Worm (Caenorhabditis elegans) whole organism, young adult: Measurements from ENCODE around the gene cec-6.
A peak's percentile ranks its signal among the peaks of the same experiment; 100 is the strongest.

Experiments used
- B0019.2 ChIP-seq: fragments of 200-800 bp; sonication (Bioruptor generic); conservative IDR thresholded peaks from 2 replicates; pipeline ENCODE4 v1.3.6; 2022; ENCODE audit warnings: missing genetic modification reagents, missing genetic modification characterization, missing compliant biosample characterization
- B0035.1 ChIP-seq: sonication (generic microtip); optimal IDR thresholded peaks from 2 replicates; lab custom pipeline; 2016; ENCODE audit warnings: missing genetic modification characterization, mild to moderate bottlenecking, missing compliant biosample characterization, missing genotype, missing genetic modification reagents
- B0336.3 ChIP-seq: fragments of 200-800 bp; sonication (Bioruptor generic); IDR thresholded peaks from 2 replicates; pipeline ENCODE4 v1.3.6; 2022; ENCODE audit warnings: missing genetic modification characterization, missing compliant biosample characterization
- C06A6.2 ChIP-seq: fragments of 200-800 bp; sonication (Bioruptor generic); conservative IDR thresholded peaks from 2 replicates; pipeline ENCODE4 v1.3.6; 2022; ENCODE audit warnings: missing genetic modification characterization, missing compliant biosample characterization
- F22D6.2 ChIP-seq: sonication (generic microtip); optimal IDR thresholded peaks from 2 replicates; lab custom pipeline; 2016; ENCODE audit warnings: mild to moderate bottlenecking, missing genetic modification characterization, missing compliant biosample characterization
- F33H1.4 ChIP-seq: fragments of 200-800 bp; sonication (Bioruptor generic); IDR thresholded peaks from 2 replicates; pipeline ENCODE4 v1.3.6; 2022; ENCODE audit warnings: missing genetic modification reagents, missing genetic modification characterization, missing compliant biosample characterization
- F49E8.2 ChIP-seq: sonication (generic microtip); optimal IDR thresholded peaks from 3 replicates; lab custom pipeline; 2017; ENCODE audit warnings: missing genetic modification characterization, mild to moderate bottlenecking, missing compliant biosample characterization, antibody characterized with exemption, moderate library complexity; ENCODE audit not compliant: insufficient read depth
- F55B11.4 ChIP-seq: sonication (generic microtip); optimal IDR thresholded peaks from 2 replicates; lab custom pipeline; 2016; ENCODE audit warnings: missing compliant biosample characterization, missing genetic modification characterization, borderline replicate concordance; ENCODE audit not compliant: insufficient read depth
- F57C9.4 ChIP-seq: sonication (generic microtip); optimal IDR thresholded peaks from 2 replicates; lab custom pipeline; 2017; ENCODE audit warnings: mild to moderate bottlenecking, missing genetic modification characterization, missing compliant biosample characterization
- Y56A3A.18 ChIP-seq: fragments of 200-800 bp; sonication (Bioruptor generic); IDR thresholded peaks from 2 replicates; pipeline ENCODE4 v1.3.6; 2022; ENCODE audit warnings: missing genetic modification reagents, missing genetic modification characterization, missing compliant biosample characterization
- ZK185.1 ChIP-seq: sonication (generic microtip); optimal IDR thresholded peaks from 2 replicates; lab custom pipeline; 2016; ENCODE audit warnings: mild to moderate bottlenecking, missing genetic modification characterization, missing compliant biosample characterization; ENCODE audit not compliant: poor library complexity, severe bottlenecking
- attf-3 ChIP-seq: fragments of 200-800 bp; sonication (Bioruptor generic); conservative IDR thresholded peaks from 2 replicates; pipeline ENCODE4 v1.3.6; 2022; ENCODE audit warnings: missing genetic modification reagents, missing genetic modification characterization, missing compliant biosample characterization
- attf-6 ChIP-seq: fragments of 200-800 bp; sonication (Bioruptor generic); IDR thresholded peaks from 2 replicates; pipeline ENCODE4 v1.3.6; 2022; ENCODE audit warnings: missing genetic modification reagents, missing genetic modification characterization, missing compliant biosample characterization
- bed-2 ChIP-seq: fragments of 200-800 bp; sonication (Bioruptor generic); IDR thresholded peaks from 2 replicates; pipeline ENCODE4 v1.3.6; 2022; ENCODE audit warnings: missing genetic modification reagents, missing genetic modification characterization, missing compliant biosample characterization
- ccch-3 ChIP-seq: fragments of 200-800 bp; sonication (Bioruptor generic); optimal IDR thresholded peaks from 2 replicates; lab custom pipeline; 2018; ENCODE audit warnings: mild to moderate bottlenecking, missing genetic modification characterization, missing compliant biosample characterization
- ceh-100 ChIP-seq: fragments of 200-800 bp; sonication (Bioruptor generic); IDR thresholded peaks from 2 replicates; pipeline ENCODE4 v1.3.6; 2022; ENCODE audit warnings: missing genetic modification reagents, missing genetic modification characterization, missing compliant biosample characterization
- ceh-40 ChIP-seq: fragments of 200-800 bp; sonication (Bioruptor generic); IDR thresholded peaks from 2 replicates; pipeline ENCODE4 v1.3.6; 2022; ENCODE audit warnings: missing genetic modification characterization, missing compliant biosample characterization
- ceh-58 ChIP-seq: fragments of 200-800 bp; sonication (Bioruptor generic); IDR thresholded peaks from 2 replicates; pipeline ENCODE4 v1.3.6; 2022; ENCODE audit warnings: missing genetic modification characterization, missing compliant biosample characterization
- ceh-79 ChIP-seq: sonication (generic microtip); optimal IDR thresholded peaks from 2 replicates; lab custom pipeline; 2017; ENCODE audit warnings: mild to moderate bottlenecking, missing genetic modification characterization, missing compliant biosample characterization
- ceh-91 ChIP-seq: fragments of 200-800 bp; sonication (Bioruptor generic); IDR thresholded peaks from 2 replicates; pipeline ENCODE4 v1.3.6; 2022; ENCODE audit warnings: missing genetic modification reagents, missing genetic modification characterization, missing compliant biosample characterization
- dpl-1 ChIP-seq: fragments of 150-350 bp; optimal IDR thresholded peaks from 2 replicates; lab custom pipeline; 2014; ENCODE audit warnings: missing biosample characterization, missing genetic modification reagents, missing genetic modification characterization
- efl-1 ChIP-seq: fragments of 150-350 bp; optimal IDR thresholded peaks from 2 replicates; lab custom pipeline; 2014; ENCODE audit warnings: missing biosample characterization, missing genetic modification reagents, missing genetic modification characterization
- egrh-3 ChIP-seq: fragments of 200-800 bp; sonication (Bioruptor generic); IDR thresholded peaks from 2 replicates; pipeline ENCODE4 v1.3.6; 2022; ENCODE audit warnings: missing genetic modification reagents, missing genetic modification characterization, missing compliant biosample characterization
- fkh-3 ChIP-seq: sonication (generic microtip); optimal IDR thresholded peaks from 2 replicates; lab custom pipeline; 2016; ENCODE audit warnings: mild to moderate bottlenecking, missing genetic modification characterization, missing compliant biosample characterization
- gei-17 ChIP-seq: fragments of 200-800 bp; sonication (Bioruptor generic); optimal IDR thresholded peaks from 2 replicates; lab custom pipeline; 2018; ENCODE audit warnings: mild to moderate bottlenecking, missing genetic modification characterization, missing compliant biosample characterization
- hmg-20 ChIP-seq: fragments of 200-800 bp; sonication (Bioruptor generic); IDR thresholded peaks from 2 replicates; pipeline ENCODE4 v1.3.6; 2022; ENCODE audit warnings: missing genetic modification reagents, missing genetic modification characterization, missing compliant biosample characterization
- lin-40 ChIP-seq: sonication (generic microtip); optimal IDR thresholded peaks from 2 replicates; lab custom pipeline; 2016; ENCODE audit warnings: missing genetic modification characterization, mild to moderate bottlenecking, missing compliant biosample characterization, missing genotype, missing genetic modification reagents
- lin-54 ChIP-seq: fragments of 200-800 bp; sonication (Bioruptor generic); optimal IDR thresholded peaks from 2 replicates; lab custom pipeline; 2018; ENCODE audit warnings: mild to moderate bottlenecking, missing genetic modification characterization, missing compliant biosample characterization
- lir-1 ChIP-seq: fragments of 200-800 bp; sonication (Bioruptor generic); conservative IDR thresholded peaks from 2 replicates; pipeline ENCODE4 v1.3.6; 2022; ENCODE audit warnings: missing genetic modification reagents, missing genetic modification characterization, missing compliant biosample characterization
- lsl-1 ChIP-seq: fragments of 200-800 bp; sonication (Bioruptor generic); optimal IDR thresholded peaks from 2 replicates; lab custom pipeline; 2018; ENCODE audit warnings: mild to moderate bottlenecking, missing genetic modification characterization, moderate library complexity, missing compliant biosample characterization
- lsy-27 ChIP-seq: sonication (generic microtip); optimal IDR thresholded peaks from 2 replicates; lab custom pipeline; 2017; ENCODE audit warnings: missing genetic modification characterization, mild to moderate bottlenecking, missing compliant biosample characterization, antibody characterized with exemption, missing genotype, borderline replicate concordance; ENCODE audit not compliant: insufficient read depth
- mes-4 ChIP-seq: sonication (generic microtip); optimal IDR thresholded peaks from 2 replicates; lab custom pipeline; 2016; ENCODE audit warnings: missing genotype, missing genetic modification characterization, missing compliant biosample characterization
- nfyb-1 ChIP-seq: fragments of 200-800 bp; sonication (Bioruptor generic); IDR thresholded peaks from 2 replicates; pipeline ENCODE4 v1.3.6; 2022; ENCODE audit warnings: missing genetic modification reagents, missing genetic modification characterization, missing compliant biosample characterization
- nhr-120 ChIP-seq: fragments of 200-800 bp; sonication (Bioruptor generic); IDR thresholded peaks from 2 replicates; pipeline ENCODE4 v1.3.6; 2022; ENCODE audit warnings: missing genetic modification characterization, missing compliant biosample characterization
- nhr-179 ChIP-seq: sonication (generic microtip); optimal IDR thresholded peaks from 2 replicates; lab custom pipeline; 2016; ENCODE audit warnings: mild to moderate bottlenecking, missing genetic modification characterization, missing compliant biosample characterization
- repo-1 ChIP-seq: sonication (generic microtip); optimal IDR thresholded peaks from 2 replicates; lab custom pipeline; 2017; ENCODE audit warnings: mild to moderate bottlenecking, missing genetic modification characterization, missing compliant biosample characterization
- sdz-38 ChIP-seq: sonication (generic microtip); optimal IDR thresholded peaks from 2 replicates; lab custom pipeline; 2016; ENCODE audit warnings: missing genotype, missing genetic modification characterization, missing compliant biosample characterization
- snpc-1.1 ChIP-seq: sonication (generic microtip); optimal IDR thresholded peaks from 2 replicates; lab custom pipeline; 2017; ENCODE audit warnings: missing genetic modification characterization, mild to moderate bottlenecking, missing compliant biosample characterization, antibody characterized with exemption, moderate library complexity, missing genotype, missing genetic modification reagents; ENCODE audit not compliant: insufficient read depth
- snpc-3.4 ChIP-seq: sonication (generic microtip); optimal IDR thresholded peaks from 2 replicates; lab custom pipeline; 2017; ENCODE audit warnings: missing genetic modification characterization, mild to moderate bottlenecking, missing compliant biosample characterization, antibody characterized with exemption, moderate library complexity, missing genotype, missing genetic modification reagents
- snpc-4 ChIP-seq, 5 experiments: fragments of 150-350 bp in 1 of 5; sonication (generic microtip) in 4 of 5; optimal IDR thresholded peaks; 2 replicates each; lab custom pipeline; 2014 to 2018; ENCODE audit warnings: missing genetic modification characterization in 5 of 5, missing biosample characterization in 3 of 5, antibody characterized with exemption in 2 of 5, mild to moderate bottlenecking in 2 of 5, missing compliant biosample characterization in 2 of 5, missing genotype in 2 of 5, moderate library complexity in 2 of 5, missing genetic modification reagents in 1 of 5
- somi-1 ChIP-seq: fragments of 200-800 bp; sonication (Bioruptor generic); optimal IDR thresholded peaks from 2 replicates; lab custom pipeline; 2018; ENCODE audit warnings: mild to moderate bottlenecking, missing genetic modification characterization, missing compliant biosample characterization
- sptf-2 ChIP-seq: fragments of 200-800 bp; sonication (Bioruptor generic); optimal IDR thresholded peaks from 2 replicates; lab custom pipeline; 2018; ENCODE audit warnings: mild to moderate bottlenecking, missing genetic modification characterization, missing compliant biosample characterization
- tbp1 ChIP-seq: fragments of 200-800 bp; sonication (Bioruptor generic); optimal IDR thresholded peaks from 2 replicates; lab custom pipeline; 2018; ENCODE audit warnings: mild to moderate bottlenecking, missing genetic modification characterization, missing compliant biosample characterization
- ztf-18 ChIP-seq: sonication (generic microtip); optimal IDR thresholded peaks from 2 replicates; lab custom pipeline; 2016; ENCODE audit warnings: missing genotype, mild to moderate bottlenecking, missing genetic modification characterization, missing compliant biosample characterization
- ztf-25 ChIP-seq: fragments of 200-800 bp; sonication (Bioruptor generic); IDR thresholded peaks from 2 replicates; pipeline ENCODE4 v1.3.6; 2022; ENCODE audit warnings: missing genetic modification reagents, missing genetic modification characterization, missing compliant biosample characterization
- ztf-26 ChIP-seq: sonication (generic microtip); optimal IDR thresholded peaks from 2 replicates; lab custom pipeline; 2017; ENCODE audit warnings: missing genetic modification characterization, missing compliant biosample characterization
- ztf-28 ChIP-seq: fragments of 200-800 bp; sonication (Bioruptor generic); IDR thresholded peaks from 2 replicates; pipeline ENCODE4 v1.3.6; 2022; ENCODE audit warnings: missing genetic modification reagents, missing genetic modification characterization, missing compliant biosample characterization
- ztf-3 ChIP-seq: fragments of 200-800 bp; sonication (Bioruptor generic); optimal IDR thresholded peaks from 2 replicates; lab custom pipeline; 2018; ENCODE audit warnings: mild to moderate bottlenecking, missing genetic modification characterization, missing compliant biosample characterization

Gene cec-6

ce11 chrIV:5541285-5541684 lies 3.4 kb upstream of the cec-6 start, which contains the start of gene tebp-2 (continued):
- 0 out of 2 replicates have a peak, but pooled peaks have one; percentile 41 for TF ChIP-seq attf-3 (GFP tag; lab: Robert Waterston, UW)
- no peak for TF ChIP-seq sdz-38 (tag; lab: Kevin White, UChicago)
- TF ChIP-seq sptf-2 (GFP tag; lab: Kevin White, UChicago): no peak
- no peak for TF ChIP-seq nhr-120
- no peak for TF ChIP-seq dpl-1 (GFP tag; lab: Kevin White, UChicago)
- TF ChIP-seq B0035.1 (tag; lab: Kevin White, UChicago): no peak
- peak; percentile 39; the same call in 1 of the 2 replicates for TF ChIP-seq ceh-91 (GFP tag; lab: Robert Waterston, UW)
- TF ChIP-seq snpc-4 (GFP tag; optimal IDR thresholded peaks at IDR 0.05; lab: Kevin White, UChicago): peak; percentile 69
- TF ChIP-seq snpc-4 (tag; optimal IDR thresholded peaks at IDR 0.05; lab: Kevin White, UChicago): peak; percentile 65 to 93 (median 88)
- TF ChIP-seq efl-1 (GFP tag; lab: Kevin White, UChicago): peak; percentile 43
- peak; percentile 67 for TF ChIP-seq lsl-1 (GFP tag; lab: Kevin White, UChicago)
- no peak for TF ChIP-seq bed-2 (GFP tag; lab: Robert Waterston, UW)
- no peak for TF ChIP-seq ztf-28 (GFP tag; lab: Robert Waterston, UW)
- no peak for TF ChIP-seq C06A6.2 (GFP tag; lab: Robert Waterston, UW)
- peak; percentile 83 for TF ChIP-seq F57C9.4 (tag; lab: Kevin White, UChicago)
- peak; percentile 31 for TF ChIP-seq ceh-79 (tag; lab: Kevin White, UChicago)
- TF ChIP-seq lin-54 (GFP tag; lab: Kevin White, UChicago): peak; percentile 53
- no peak for TF ChIP-seq ceh-58
- TF ChIP-seq gei-17 (GFP tag; lab: Kevin White, UChicago): no peak
- peak; percentile 43 for TF ChIP-seq fkh-3 (tag; lab: Kevin White, UChicago)
- no peak for TF ChIP-seq F22D6.2 (tag; lab: Kevin White, UChicago)
- peak; percentile 65 for TF ChIP-seq tbp1
- no peak for TF ChIP-seq ceh-40 (GFP tag; lab: Robert Waterston, UW)
- no peak for TF ChIP-seq egrh-3 (GFP tag; lab: Robert Waterston, UW)
- no peak for TF ChIP-seq lin-40
- TF ChIP-seq ztf-18 (tag; lab: Kevin White, UChicago): peak; percentile 95
- no peak for TF ChIP-seq ccch-3 (GFP tag; lab: Kevin White, UChicago)
- TF ChIP-seq B0019.2: peak; percentile 64; the same call in 1 of the 2 replicates
- TF ChIP-seq repo-1 (tag; lab: Kevin White, UChicago): peak; percentile 60
- peak; percentile 42 for TF ChIP-seq snpc-1.1 (tag; lab: Kevin White, UChicago)
- peak; percentile 9 for TF ChIP-seq mes-4 (tag; lab: Kevin White, UChicago)
- TF ChIP-seq attf-6 (GFP tag; lab: Robert Waterston, UW): peak; percentile 85
- TF ChIP-seq Y56A3A.18: no peak
- 0 out of 2 replicates have a peak, but pooled peaks have one; percentile 38 for TF ChIP-seq nfyb-1 (GFP tag; lab: Robert Waterston, UW)
- no peak for TF ChIP-seq ZK185.1 (tag; lab: Kevin White, UChicago)
- no peak for TF ChIP-seq lsy-27 (tag; lab: Kevin White, UChicago)
- no peak for TF ChIP-seq nhr-179 (tag; lab: Kevin White, UChicago)
- TF ChIP-seq F33H1.4: peak; percentile 64
- peak; percentile 51; the same call in 1 of the 2 replicates for TF ChIP-seq ceh-100
- TF ChIP-seq F49E8.2 (tag; lab: Kevin White, UChicago): peak; percentile 79
- TF ChIP-seq lir-1 (GFP tag; lab: Robert Waterston, UW): no peak
- TF ChIP-seq ztf-26 (tag; lab: Kevin White, UChicago): no peak
- TF ChIP-seq ztf-25 (GFP tag; lab: Robert Waterston, UW): no peak
- TF ChIP-seq F55B11.4: no peak
- no peak for TF ChIP-seq hmg-20 (GFP tag; lab: Robert Waterston, UW)
- no peak for TF ChIP-seq somi-1
- TF ChIP-seq ztf-3 (GFP tag; lab: Kevin White, UChicago): no peak
- TF ChIP-seq snpc-3.4: peak; percentile 90
- TF ChIP-seq B0336.3 (GFP tag; lab: Robert Waterston, UW): peak; percentile 82
